Worm (Caenorhabditis elegans): ENCODE measurements around the gene cox-6C.

DNA sequence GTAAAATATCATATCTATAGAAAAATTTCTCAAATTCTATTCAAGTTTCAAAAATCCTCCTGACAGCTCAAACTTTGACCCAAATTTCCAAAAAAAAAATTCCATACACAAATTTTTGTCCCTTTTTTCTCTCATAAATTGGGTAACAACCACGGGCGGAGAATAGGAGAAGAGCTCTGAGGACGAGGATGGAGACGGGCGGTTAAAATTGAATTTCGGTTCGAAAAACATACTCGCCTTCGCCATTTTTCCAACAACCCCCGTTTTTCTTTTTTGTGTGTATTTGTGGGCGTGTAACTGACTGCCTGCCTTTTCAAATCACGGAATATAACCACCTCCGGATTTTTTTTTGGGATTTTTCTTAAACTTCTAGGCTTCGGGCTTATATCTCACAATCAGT is 28.9 kb upstream of the cox-6C start:
- TF ChIP-seq ama-1 (optimal IDR thresholded peaks at IDR 0.05) (no peak), F13H6.1 (tag; optimal IDR thresholded peaks at IDR 0.05) (no peak), unc-42 (tag; optimal IDR thresholded peaks at IDR 0.05) (peak; percentile 74), Y22D7AL.16 (tag; optimal IDR thresholded peaks at IDR 0.05) (no peak), lin-11 (tag; optimal IDR thresholded peaks at IDR 0.05) (no peak), pha-4 (tag; optimal IDR thresholded peaks at IDR 0.05) (no peak), fkh-10 (GFP tag; optimal IDR thresholded peaks at IDR 0.05) (no peak), unc-3 (GFP tag; conservative IDR thresholded peaks at IDR 0.05) (no peak), unc-3 (tag; optimal IDR thresholded peaks at IDR 0.05) (no peak), hlh-30 (tag; optimal IDR thresholded peaks at IDR 0.05; ENCODE audit: insufficient read depth) (no peak), nhr-11 (tag; optimal IDR thresholded peaks at IDR 0.05) (no peak), nfya-1 (tag; optimal IDR thresholded peaks at IDR 0.05) (no peak)
